Worm (Caenorhabditis elegans): ENCODE data around the gene B0198.3.

Gene B0198.3

ce11 chrX:12104630-12105029 is 47.8 kb upstream of the B0198.3 start, which contains the start of gene col-181:
Gene col-181, plus strand, starts transcription at chrX:12104930.
- TF ChIP-seq atf-7 (tag; optimal IDR thresholded peaks at IDR 0.05) (no peak), T26A5.8 (tag; optimal IDR thresholded peaks at IDR 0.05) (no peak), F10E7.11 (tag; optimal IDR thresholded peaks at IDR 0.05) (no peak), nfyb-1 (GFP tag; IDR thresholded peaks at IDR 0.05) (no peak), snpc-3.4 (tag; optimal IDR thresholded peaks at IDR 0.05) (no peak), die-1 (tag; optimal IDR thresholded peaks at IDR 0.05) (peak; percentile 8)

ce11 chrX:12103712-12104111 is 46.8 kb upstream of the B0198.3 start, which contains the start of gene W03G11.3:
Gene W03G11.3, minus strand, starts transcription at chrX:12103812.
- no peak for TF ChIP-seq Y79H2A.3 (GFP tag; conservative IDR thresholded peaks at IDR 0.05)
- TF ChIP-seq tlf-1 (GFP tag; optimal IDR thresholded peaks at IDR 0.05), result no peak
- no peak for TF ChIP-seq dox-1 (GFP tag; IDR thresholded peaks at IDR 0.05)
- TF ChIP-seq T26A5.8 (tag; optimal IDR thresholded peaks at IDR 0.05), result no peak
- TF ChIP-seq egrh-3 (GFP tag; IDR thresholded peaks at IDR 0.05), result no peak
- no peak for TF ChIP-seq K11D2.4 (GFP tag; IDR thresholded peaks at IDR 0.05)
- TF ChIP-seq efl-1 (GFP tag; optimal IDR thresholded peaks at IDR 0.05), result no peak
- TF ChIP-seq nhr-90 (tag; optimal IDR thresholded peaks at IDR 0.05), result no peak
- no peak for TF ChIP-seq pha-4 (tag; optimal IDR thresholded peaks at IDR 0.05)
- no peak for TF ChIP-seq nhr-179 (tag; optimal IDR thresholded peaks at IDR 0.05)
- TF ChIP-seq ztf-25 (GFP tag; IDR thresholded peaks at IDR 0.05), result no peak
- TF ChIP-seq B0019.2 (GFP tag; conservative IDR thresholded peaks at IDR 0.05), result no peak
- TF ChIP-seq ztf-22 (GFP tag; optimal IDR thresholded peaks at IDR 0.05), result no peak
- no peak for TF ChIP-seq Y56A3A.18 (GFP tag; IDR thresholded peaks at IDR 0.05)
- TF ChIP-seq ceh-91 (GFP tag; IDR thresholded peaks at IDR 0.05), result no peak
- no peak for TF ChIP-seq gei-17 (GFP tag; optimal IDR thresholded peaks at IDR 0.05)
- TF ChIP-seq hmg-20 (GFP tag; IDR thresholded peaks at IDR 0.05), result no peak
- TF ChIP-seq hmg-1.2 (GFP tag; IDR thresholded peaks at IDR 0.05), result no peak
- TF ChIP-seq F22D6.2 (tag; optimal IDR thresholded peaks at IDR 0.05), result no peak
- TF ChIP-seq fkh-3 (tag; optimal IDR thresholded peaks at IDR 0.05), result no peak

DNA sequence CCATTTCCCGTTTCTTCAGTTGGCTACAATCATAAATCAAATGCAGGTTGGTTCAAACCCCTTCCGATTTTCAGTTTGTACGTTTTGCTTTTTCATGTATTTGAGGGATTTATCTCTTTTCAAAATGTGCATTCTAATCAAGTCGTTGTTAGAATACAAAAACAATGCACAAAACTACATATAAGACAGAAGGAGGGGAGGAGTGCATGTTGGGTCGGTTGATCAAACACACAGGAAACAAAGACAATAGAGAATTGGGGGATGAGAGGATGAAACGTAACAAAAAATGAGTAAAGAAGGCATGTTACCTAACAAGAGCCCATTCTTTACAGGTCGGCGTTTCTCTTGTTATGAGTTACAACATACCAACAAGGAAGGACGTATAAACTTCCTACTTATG is 41.1 kb upstream of the B0198.3 start:
- TF ChIP-seq lin-26 (GFP tag; IDR thresholded peaks at IDR 0.05), result no peak
- no peak for TF ChIP-seq lsy-27 (tag; optimal IDR thresholded peaks at IDR 0.05; ENCODE audit: borderline replicate concordance, insufficient read depth)
- no peak for TF ChIP-seq efl-1 (GFP tag; optimal IDR thresholded peaks at IDR 0.05)
- TF ChIP-seq B0035.1 (tag; optimal IDR thresholded peaks at IDR 0.05), result no peak
- TF ChIP-seq ceh-27 (GFP tag; optimal IDR thresholded peaks at IDR 0.05), result no peak
- TF ChIP-seq ceh-91 (GFP tag; IDR thresholded peaks at IDR 0.05), result no peak
- TF ChIP-seq T26A5.8 (tag; optimal IDR thresholded peaks at IDR 0.05), result no peak
- no peak for TF ChIP-seq zim-3 (tag; optimal IDR thresholded peaks at IDR 0.05)
- no peak for TF ChIP-seq die-1 (tag; optimal IDR thresholded peaks at IDR 0.05)
- TF ChIP-seq F52B5.7 (tag; optimal IDR thresholded peaks at IDR 0.05), result no peak
- TF ChIP-seq nfya-2 (GFP tag; IDR thresholded peaks at IDR 0.05), result no peak
- no peak for TF ChIP-seq lin-54 (GFP tag; optimal IDR thresholded peaks at IDR 0.05)
- TF ChIP-seq D2030.7 (GFP tag; IDR thresholded peaks at IDR 0.05), result no peak
- no peak for TF ChIP-seq xnd-1 (tag; optimal IDR thresholded peaks at IDR 0.05)
- no peak for TF ChIP-seq lsl-1 (GFP tag; optimal IDR thresholded peaks at IDR 0.05)

DNA sequence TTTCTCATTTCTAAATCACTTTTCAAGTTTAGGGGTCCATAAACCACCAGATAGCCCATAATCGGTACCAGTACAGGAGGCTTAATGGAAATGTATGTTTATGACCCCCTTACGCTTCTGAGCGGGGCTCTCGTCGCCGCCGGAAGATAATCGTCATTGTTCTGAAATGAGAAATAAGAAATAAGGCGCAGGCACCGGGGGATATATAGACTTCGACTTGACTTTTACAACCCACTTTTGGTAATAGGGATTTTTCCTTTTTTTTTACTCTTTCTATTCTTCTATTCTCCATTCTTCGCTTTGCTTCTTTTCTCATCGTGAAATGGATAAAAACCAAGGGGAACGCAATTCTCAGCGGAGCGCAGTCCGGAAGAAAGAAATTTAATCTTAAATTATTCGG is 38.3 kb upstream of the B0198.3 start:
- TF ChIP-seq ets-4 (GFP tag; optimal IDR thresholded peaks at IDR 0.05) (no peak), ztf-22 (GFP tag; optimal IDR thresholded peaks at IDR 0.05) (no peak), aptf-2 (GFP tag; conservative IDR thresholded peaks at IDR 0.05) (no peak), repo-1 (tag; optimal IDR thresholded peaks at IDR 0.05) (no peak), ztf-25 (GFP tag; IDR thresholded peaks at IDR 0.05) (no peak), zfh-2 (GFP tag; conservative IDR thresholded peaks at IDR 0.05) (no peak), F49E8.2 (tag; optimal IDR thresholded peaks at IDR 0.05; ENCODE audit: insufficient read depth) (no peak), ceh-27 (GFP tag; optimal IDR thresholded peaks at IDR 0.05) (no peak), egl-18 (GFP tag; IDR thresholded peaks at IDR 0.05) (no peak), efl-1 (GFP tag; optimal IDR thresholded peaks at IDR 0.05) (no peak), attf-6 (GFP tag; IDR thresholded peaks at IDR 0.05) (no peak), ceh-40 (GFP tag; IDR thresholded peaks at IDR 0.05) (no peak), sea-2 (GFP tag; IDR thresholded peaks at IDR 0.05) (no peak), gei-17 (GFP tag; optimal IDR thresholded peaks at IDR 0.05) (no peak), F37B4.10 (GFP tag; IDR thresholded peaks at IDR 0.05) (no peak), T26A5.8 (tag; optimal IDR thresholded peaks at IDR 0.05) (no peak)
